Fruit fly (Drosophila melanogaster): Measurements from ENCODE around the gene mys.

Gene mys

DNA sequence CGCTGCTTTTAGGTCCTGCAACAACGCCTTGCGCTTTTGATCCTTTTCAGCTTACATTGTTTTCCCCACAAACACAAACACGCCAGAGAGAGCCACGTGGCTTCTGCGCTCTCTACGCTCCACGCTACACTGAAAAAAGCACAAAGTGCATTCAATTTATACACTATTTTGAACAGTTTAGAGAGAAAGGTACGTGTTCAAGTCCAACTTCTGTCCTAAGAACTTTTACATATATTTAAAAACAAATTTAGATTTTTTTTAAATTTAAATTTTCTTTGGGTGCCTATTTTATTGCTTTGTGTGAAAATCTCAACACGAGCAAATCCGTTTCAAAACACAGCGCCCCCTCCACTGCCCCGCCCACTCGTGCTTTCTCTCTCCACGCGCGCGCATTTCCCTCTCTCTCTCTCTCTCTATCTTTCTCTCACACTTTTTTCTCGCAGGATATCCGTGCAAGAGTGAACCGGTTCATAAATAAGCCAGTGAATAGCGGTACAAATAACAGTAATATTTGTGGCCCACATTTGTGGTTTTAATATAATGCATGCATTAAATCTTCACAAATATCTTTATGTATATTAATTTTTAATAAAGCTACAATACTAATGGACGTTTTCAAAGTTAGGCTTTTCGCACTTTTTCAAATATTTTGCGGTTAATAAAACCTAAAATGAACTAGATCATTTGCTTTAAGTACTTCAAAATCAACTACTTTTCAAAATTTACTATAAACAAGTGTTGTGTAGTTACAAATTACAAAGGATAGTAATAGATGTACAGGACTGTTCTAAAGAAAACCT is 38.8 kb downstream of the mys start (continued):
- peak; percentile 6 for TF ChIP-seq Ets97D (GFP tag; optimal IDR thresholded peaks at IDR 0.05)
- no peak for TF ChIP-seq Dll (GFP tag; IDR thresholded peaks at IDR 0.05; ENCODE audit: partially characterized antibody)
- TF ChIP-seq CG10565 (GFP tag; optimal IDR thresholded peaks at IDR 0.05): peak; percentile 34
- peak; percentile 11 for TF ChIP-seq NC2α (GFP tag; optimal IDR thresholded peaks at IDR 0.05)
- TF ChIP-seq CG15601 (tag; optimal IDR thresholded peaks at IDR 0.05): peak; percentile 77
- peak; percentile 83 for TF ChIP-seq Awh (GFP tag; IDR thresholded peaks at IDR 0.05)
- TF ChIP-seq CG8478 (optimal IDR thresholded peaks at IDR 0.05): no peak
- peak; percentile 88 for TF ChIP-seq Meics (GFP tag; optimal IDR thresholded peaks at IDR 0.05)
- TF ChIP-seq Trl (optimal IDR thresholded peaks at IDR 0.05): peak; percentile 60 to 61
- peak; percentile 49 for TF ChIP-seq Trl (GFP tag; optimal IDR thresholded peaks at IDR 0.05)
- TF ChIP-seq CG15514 (GFP tag; optimal IDR thresholded peaks at IDR 0.05): peak; percentile 97
- peak; percentile 83 for TF ChIP-seq CG14441 (GFP tag; IDR thresholded peaks at IDR 0.05)
- no peak for TF ChIP-seq prd (optimal IDR thresholded peaks at IDR 0.05)
- TF ChIP-seq prd (GFP tag; IDR thresholded peaks at IDR 0.05): peak; percentile 90
- peak; percentile 34 for TF ChIP-seq CG8944 (GFP tag; optimal IDR thresholded peaks at IDR 0.05)
- peak; percentile 70 for TF ChIP-seq CG6765 (GFP tag; optimal IDR thresholded peaks at IDR 0.05)
- TF ChIP-seq CG32532 (GFP tag; IDR thresholded peaks at IDR 0.05): peak; percentile 87
- peak in 1 of 3 experiments; percentile 64 for TF ChIP-seq lola (GFP tag; optimal IDR thresholded peaks at IDR 0.05)
- TF ChIP-seq Stat92E (GFP tag; optimal IDR thresholded peaks at IDR 0.05): no peak
- peak; percentile 92 for TF ChIP-seq HLH3B (GFP tag; IDR thresholded peaks at IDR 0.05)
- peak; percentile 12 for TF ChIP-seq Sry-β (GFP tag; optimal IDR thresholded peaks at IDR 0.05)
- peak; percentile 6 for TF ChIP-seq maf-S (GFP tag; optimal IDR thresholded peaks at IDR 0.05)
- peak in 1 of 2 experiments; percentile 11 for TF ChIP-seq crp (GFP tag; optimal IDR thresholded peaks at IDR 0.05)
- peak; percentile 69 for TF ChIP-seq CG12219 (GFP tag; optimal IDR thresholded peaks at IDR 0.05)
- peak; percentile 46 for TF ChIP-seq Antp (GFP tag; optimal IDR thresholded peaks at IDR 0.05)
- TF ChIP-seq p53 (GFP tag; optimal IDR thresholded peaks at IDR 0.05): no peak
- TF ChIP-seq Camta (GFP tag; optimal IDR thresholded peaks at IDR 0.05): peak; percentile 47
- TF ChIP-seq pnt (GFP tag; optimal IDR thresholded peaks at IDR 0.05): peak; percentile 51
- TF ChIP-seq CG34224 (GFP tag; IDR thresholded peaks at IDR 0.05; ENCODE audit: partially characterized antibody): no peak
- TF ChIP-seq Dad (GFP tag; optimal IDR thresholded peaks at IDR 0.05): peak; percentile 33
- TF ChIP-seq CG4404 (GFP tag; IDR thresholded peaks at IDR 0.05): peak; percentile 43; the same call in 1 of the 2 replicates
- TF ChIP-seq onecut (GFP tag; IDR thresholded peaks at IDR 0.05): peak; percentile 69
- peak; percentile 85 for TF ChIP-seq CG6272 (GFP tag; IDR thresholded peaks at IDR 0.05)
- no peak for TF ChIP-seq ERR (GFP tag; optimal IDR thresholded peaks at IDR 0.05)
- peak; percentile 49 for TF ChIP-seq jumu (GFP tag; optimal IDR thresholded peaks at IDR 0.05)
- TF ChIP-seq ind (GFP tag; optimal IDR thresholded peaks at IDR 0.05): peak; percentile 70
- peak; percentile 67 for TF ChIP-seq CG34376 (GFP tag; optimal IDR thresholded peaks at IDR 0.05)
- peak; percentile 69 for TF ChIP-seq Chrac-16 (GFP tag; optimal IDR thresholded peaks at IDR 0.05)
- TF ChIP-seq fd64A (GFP tag; optimal IDR thresholded peaks at IDR 0.05): peak; percentile 49
- TF ChIP-seq CG13424 (tag; optimal IDR thresholded peaks at IDR 0.05): peak; percentile 81
- TF ChIP-seq B-H2 (GFP tag; optimal IDR thresholded peaks at IDR 0.05): peak; percentile 31
- peak; percentile 67 for TF ChIP-seq wdn (GFP tag; IDR thresholded peaks at IDR 0.05)
- no peak for TF ChIP-seq Hey (tag; optimal IDR thresholded peaks at IDR 0.05)
- TF ChIP-seq Fer1 (GFP tag; optimal IDR thresholded peaks at IDR 0.05): peak; percentile 92
- peak; percentile 85 for TF ChIP-seq CG10979 (tag; optimal IDR thresholded peaks at IDR 0.05)
- peak; percentile 82 for TF ChIP-seq CG10147 (GFP tag; optimal IDR thresholded peaks at IDR 0.05)
- TF ChIP-seq slou (GFP tag; optimal IDR thresholded peaks at IDR 0.05): peak; percentile 33
- no peak for TF ChIP-seq CG7928 (GFP tag; optimal IDR thresholded peaks at IDR 0.05)
- no peak for TF ChIP-seq pros (GFP tag; optimal IDR thresholded peaks at IDR 0.05)
